Worm (Caenorhabditis elegans) whole organism, L4 larva: ENCODE data around the gene C17C3.5.

Source experiments
- T20F7.1 ChIP-seq: fragments of 200-800 bp; sonication (Bioruptor generic); optimal IDR thresholded peaks from 2 replicates; lab custom pipeline; 2018; ENCODE audit warnings: mild to moderate bottlenecking, missing genetic modification characterization, missing compliant biosample characterization
- aha-1 ChIP-seq: fragments of 150-350 bp; peaks from one replicate; lab custom pipeline; 2014; ENCODE audit warnings: missing biosample characterization, missing genetic modification characterization
- lin-13 ChIP-seq: fragments of 150-350 bp; optimal IDR thresholded peaks from 2 replicates; lab custom pipeline; 2014; ENCODE audit warnings: missing biosample characterization, missing genetic modification reagents, missing genetic modification characterization
- lin-38 ChIP-seq: fragments of 200-800 bp; sonication (Bioruptor generic); IDR thresholded peaks from 2 replicates; pipeline ENCODE4 v1.3.6; 2022; ENCODE audit warnings: missing genetic modification reagents, missing genetic modification characterization, missing compliant biosample characterization
- mxl-2 ChIP-seq: fragments of 200-800 bp; sonication (Bioruptor generic); conservative IDR thresholded peaks from 2 replicates; pipeline ENCODE4 v1.3.6; 2022; ENCODE audit warnings: missing genetic modification reagents, missing genetic modification characterization, missing compliant biosample characterization
- nhr-10 ChIP-seq: fragments of 150-350 bp; optimal IDR thresholded peaks from 2 replicates; lab custom pipeline; 2014; ENCODE audit warnings: missing biosample characterization, missing genetic modification characterization
- nhr-237 ChIP-seq: sonication (generic microtip); optimal IDR thresholded peaks from 2 replicates; lab custom pipeline; 2017; ENCODE audit warnings: missing biosample characterization, missing genetic modification characterization
- pha-4 ChIP-seq, 2 experiments: fragments of 150-350 bp in 1 of 2; fragments of 200-800 bp in 1 of 2; sonication (Bioruptor generic) in 1 of 2; IDR thresholded peaks in 1 of 2; optimal IDR thresholded peaks in 1 of 2; 2 replicates each; pipeline versions ENCODE4 v1.3.6 to Lab custom; 2014 to 2022; ENCODE audit warnings: missing genetic modification characterization in 2 of 2, missing genetic modification reagents in 2 of 2, missing biosample characterization in 1 of 2, missing compliant biosample characterization in 1 of 2
- pqm-1 ChIP-seq: sonication (generic microtip); optimal IDR thresholded peaks from 2 replicates; lab custom pipeline; 2017; ENCODE audit warnings: missing biosample characterization, missing genetic modification characterization
- unc-39 ChIP-seq: sonication (generic microtip); optimal IDR thresholded peaks from 2 replicates; lab custom pipeline; 2017; ENCODE audit warnings: missing biosample characterization, missing genetic modification characterization

DNA sequence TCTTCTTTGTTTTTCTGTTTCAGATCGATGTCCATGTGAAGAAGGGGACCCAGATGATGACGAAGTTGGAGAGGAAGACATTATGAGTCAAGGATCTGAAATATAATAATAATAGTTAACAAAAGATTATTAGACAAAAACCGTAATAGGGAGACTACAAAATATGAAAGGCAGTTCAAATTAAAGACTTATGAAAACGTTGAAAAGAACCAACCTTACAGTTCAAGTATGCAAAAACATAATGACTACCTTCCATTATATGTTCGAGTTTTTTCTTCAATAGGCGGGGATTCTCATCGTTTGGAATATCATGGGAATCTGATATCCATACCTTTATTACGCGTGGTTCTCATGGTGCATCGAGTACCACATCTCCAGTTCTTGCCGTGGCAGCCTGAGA lies 18.0 kb upstream of the C17C3.5 start, which contains the start of gene hlh-26:
- TF ChIP-seq nhr-10 (no peak), lin-38 (GFP tag; lab: Robert Waterston, UW) (no peak), lin-13 (GFP tag; lab: Kevin White, UChicago) (no peak), pha-4 (GFP tag; IDR thresholded peaks at IDR 0.05; lab: Robert Waterston, UW) (no peak), pha-4 (tag; optimal IDR thresholded peaks at IDR 0.05; lab: Kevin White, UChicago) (no peak), nhr-237 (tag; lab: Kevin White, UChicago) (no peak), aha-1 (tag; lab: Kevin White, UChicago) (no peak), T20F7.1 (no peak), mxl-2 (GFP tag; lab: Robert Waterston, UW) (no peak), pqm-1 (tag; lab: Kevin White, UChicago) (no peak), unc-39 (no peak)
